Worm (Caenorhabditis elegans) whole organism, L4 larva: Measurements from ENCODE around the gene W03H9.1.

Source experiments
- D1046.2 ChIP-seq: fragments of 200-800 bp; sonication (Bioruptor generic); IDR thresholded peaks from 2 replicates; pipeline ENCODE4 v1.3.6; 2022; ENCODE audit warnings: missing genetic modification characterization, missing compliant biosample characterization
- F26F4.8 ChIP-seq: fragments of 200-800 bp; sonication (Bioruptor generic); conservative IDR thresholded peaks from 2 replicates; pipeline ENCODE4 v1.3.6; 2022; ENCODE audit warnings: missing genetic modification characterization, missing compliant biosample characterization
- F49E8.2 ChIP-seq: sonication (generic microtip); optimal IDR thresholded peaks from 2 replicates; lab custom pipeline; 2016; ENCODE audit warnings: missing compliant biosample characterization, mild to moderate bottlenecking, missing genetic modification characterization, borderline replicate concordance
- T26A8.4 ChIP-seq: fragments of 200-800 bp; sonication (Bioruptor generic); IDR thresholded peaks from 2 replicates; pipeline ENCODE4 v1.3.6; 2022; ENCODE audit warnings: missing genetic modification characterization, missing compliant biosample characterization
- Y5F2A.4 ChIP-seq: fragments of 200-800 bp; sonication (Bioruptor generic); optimal IDR thresholded peaks from 2 replicates; lab custom pipeline; 2018; ENCODE audit warnings: mild to moderate bottlenecking, missing genetic modification characterization, missing compliant biosample characterization
- ZK546.5 ChIP-seq, 2 experiments: sonication (generic microtip); optimal IDR thresholded peaks; 2 replicates each; lab custom pipeline; 2017; ENCODE audit warnings: missing biosample characterization in 2 of 2, missing genetic modification characterization in 2 of 2
- aha-1 ChIP-seq: fragments of 150-350 bp; peaks from one replicate; lab custom pipeline; 2014; ENCODE audit warnings: missing biosample characterization, missing genetic modification characterization
- aly-2 ChIP-seq: sonication (generic microtip); optimal IDR thresholded peaks from 2 replicates; lab custom pipeline; 2018; ENCODE audit warnings: missing biosample characterization, missing genetic modification characterization
- ama-1 ChIP-seq: fragments of 150-350 bp; optimal IDR thresholded peaks from 2 replicates; lab custom pipeline; 2014; ENCODE audit warnings: inconsistent platforms, mixed read lengths
- arid-1 ChIP-seq: fragments of 200-800 bp; sonication (Bioruptor generic); conservative IDR thresholded peaks from 2 replicates; pipeline ENCODE4 v1.3.6; 2022; ENCODE audit warnings: missing genetic modification reagents, missing genetic modification characterization, missing compliant biosample characterization
- ceh-32 ChIP-seq: sonication (generic microtip); optimal IDR thresholded peaks from 2 replicates; lab custom pipeline; 2016; ENCODE audit warnings: mild to moderate bottlenecking, missing genetic modification characterization, missing compliant biosample characterization; ENCODE audit not compliant: poor library complexity
- ctbp-1 ChIP-seq: fragments of 200-800 bp; sonication (Bioruptor generic); IDR thresholded peaks from 2 replicates; pipeline ENCODE4 v1.3.6; 2022; ENCODE audit warnings: missing genetic modification reagents, missing genetic modification characterization, missing compliant biosample characterization
- daf-16 ChIP-seq, 3 experiments: sonication (generic microtip); optimal IDR thresholded peaks; 2 replicates each; lab custom pipeline; 2016 to 2017; ENCODE audit warnings: missing genetic modification characterization in 3 of 3, missing genetic modification reagents in 3 of 3, mild to moderate bottlenecking in 2 of 3, missing compliant biosample characterization in 2 of 3, missing biosample characterization in 1 of 3, moderate library complexity in 1 of 3
- daf-19 ChIP-seq: fragments of 200-800 bp; sonication (Bioruptor generic); conservative IDR thresholded peaks from 2 replicates; pipeline ENCODE4 v1.3.6; 2022; ENCODE audit warnings: missing genetic modification characterization, missing compliant biosample characterization
- dmd-6 ChIP-seq: fragments of 200-800 bp; sonication (Bioruptor generic); IDR thresholded peaks from 2 replicates; pipeline ENCODE4 v1.3.6; 2022; ENCODE audit warnings: missing genetic modification reagents, missing genetic modification characterization, missing compliant biosample characterization
- egl-27 ChIP-seq: sonication (generic microtip); optimal IDR thresholded peaks from 3 replicates; lab custom pipeline; 2017; ENCODE audit warnings: missing biosample characterization, missing genetic modification reagents, missing genetic modification characterization
- fkh-10 ChIP-seq: fragments of 150-350 bp; optimal IDR thresholded peaks from 2 replicates; lab custom pipeline; 2014; ENCODE audit warnings: missing biosample characterization, missing genetic modification reagents, missing genetic modification characterization
- hif-1 ChIP-seq, 2 experiments: sonication (generic microtip); optimal IDR thresholded peaks; 2 replicates each; lab custom pipeline; 2016 to 2017; ENCODE audit warnings: missing compliant biosample characterization in 2 of 2, missing genetic modification characterization in 2 of 2, missing genetic modification reagents in 2 of 2, missing genotype in 2 of 2, mild to moderate bottlenecking in 1 of 2
- lin-1 ChIP-seq: fragments of 200-800 bp; sonication (Bioruptor generic); IDR thresholded peaks from 2 replicates; pipeline ENCODE4 v1.3.6; 2022; ENCODE audit warnings: missing genetic modification reagents, missing genetic modification characterization, missing compliant biosample characterization
- lin-13 ChIP-seq: fragments of 150-350 bp; optimal IDR thresholded peaks from 2 replicates; lab custom pipeline; 2014; ENCODE audit warnings: missing biosample characterization, missing genetic modification reagents, missing genetic modification characterization
- lin-29 ChIP-seq: fragments of 200-800 bp; sonication (Bioruptor generic); IDR thresholded peaks from 2 replicates; pipeline ENCODE4 v1.3.6; 2022; ENCODE audit warnings: missing genetic modification reagents, missing genetic modification characterization, missing compliant biosample characterization
- lin-38 ChIP-seq: fragments of 200-800 bp; sonication (Bioruptor generic); IDR thresholded peaks from 2 replicates; pipeline ENCODE4 v1.3.6; 2022; ENCODE audit warnings: missing genetic modification reagents, missing genetic modification characterization, missing compliant biosample characterization
- lsy-2 ChIP-seq, 2 experiments: fragments of 150-350 bp in 1 of 2; sonication (generic microtip) in 1 of 2; optimal IDR thresholded peaks; 2 replicates each; lab custom pipeline; 2014 to 2017; ENCODE audit warnings: missing biosample characterization in 2 of 2, missing genetic modification characterization in 2 of 2
- mep-1 ChIP-seq: fragments of 150-350 bp; sonication (generic microtip); optimal IDR thresholded peaks from 3 replicates; lab custom pipeline; 2014; ENCODE audit warnings: missing biosample characterization, missing genetic modification characterization
- nhr-10 ChIP-seq: fragments of 150-350 bp; optimal IDR thresholded peaks from 2 replicates; lab custom pipeline; 2014; ENCODE audit warnings: missing biosample characterization, missing genetic modification characterization
- nhr-102 ChIP-seq: sonication (generic microtip); optimal IDR thresholded peaks from 2 replicates; lab custom pipeline; 2016; ENCODE audit warnings: mild to moderate bottlenecking, missing genetic modification characterization, moderate library complexity, missing compliant biosample characterization
- nhr-11 ChIP-seq: fragments of 150-350 bp; optimal IDR thresholded peaks from 2 replicates; lab custom pipeline; 2014; ENCODE audit warnings: missing biosample characterization, missing genetic modification characterization
- nhr-111 ChIP-seq: fragments of 200-800 bp; sonication (Bioruptor generic); optimal IDR thresholded peaks from 2 replicates; lab custom pipeline; 2018; ENCODE audit warnings: mild to moderate bottlenecking, missing genetic modification characterization, missing compliant biosample characterization
- nhr-237 ChIP-seq: sonication (generic microtip); optimal IDR thresholded peaks from 2 replicates; lab custom pipeline; 2017; ENCODE audit warnings: missing biosample characterization, missing genetic modification characterization
- nhr-41 ChIP-seq: fragments of 200-800 bp; sonication (Bioruptor generic); IDR thresholded peaks from 2 replicates; pipeline ENCODE4 v1.3.6; 2022; ENCODE audit warnings: missing genetic modification reagents, missing genetic modification characterization, missing compliant biosample characterization
- nhr-42 ChIP-seq: fragments of 200-800 bp; sonication (Bioruptor generic); IDR thresholded peaks from 2 replicates; pipeline ENCODE4 v1.3.6; 2022; ENCODE audit warnings: missing genetic modification characterization, missing compliant biosample characterization
- nhr-77 ChIP-seq: fragments of 150-350 bp; optimal IDR thresholded peaks from 2 replicates; lab custom pipeline; 2014; ENCODE audit warnings: missing biosample characterization, missing genetic modification characterization
- pha-4 ChIP-seq, 2 experiments: fragments of 150-350 bp in 1 of 2; fragments of 200-800 bp in 1 of 2; sonication (Bioruptor generic) in 1 of 2; IDR thresholded peaks in 1 of 2; optimal IDR thresholded peaks in 1 of 2; 2 replicates each; pipeline versions ENCODE4 v1.3.6 to Lab custom; 2014 to 2022; ENCODE audit warnings: missing genetic modification characterization in 2 of 2, missing genetic modification reagents in 2 of 2, missing biosample characterization in 1 of 2, missing compliant biosample characterization in 1 of 2
- saeg-2 ChIP-seq: fragments of 200-800 bp; sonication (Bioruptor generic); IDR thresholded peaks from 2 replicates; pipeline ENCODE4 v1.3.6; 2022; ENCODE audit warnings: missing genetic modification reagents, missing genetic modification characterization, missing compliant biosample characterization
- sdz-12 ChIP-seq: fragments of 200-800 bp; sonication (Bioruptor generic); optimal IDR thresholded peaks from 2 replicates; lab custom pipeline; 2018; ENCODE audit warnings: mild to moderate bottlenecking, missing genetic modification characterization, missing compliant biosample characterization
- set-16 ChIP-seq: fragments of 200-800 bp; sonication (Bioruptor generic); IDR thresholded peaks from 2 replicates; pipeline ENCODE4 v1.3.6; 2022; ENCODE audit warnings: missing genetic modification reagents, missing genetic modification characterization, missing compliant biosample characterization
- snpc-1.2 ChIP-seq: fragments of 200-800 bp; sonication (Bioruptor generic); IDR thresholded peaks from 2 replicates; pipeline ENCODE4 v1.3.6; 2022; ENCODE audit warnings: missing genetic modification reagents, missing genetic modification characterization, missing compliant biosample characterization
- spr-1 ChIP-seq: sonication (generic microtip); optimal IDR thresholded peaks from 2 replicates; lab custom pipeline; 2016; ENCODE audit warnings: mild to moderate bottlenecking, missing genetic modification characterization, missing compliant biosample characterization
- spr-3 ChIP-seq: fragments of 200-800 bp; sonication (Bioruptor generic); optimal IDR thresholded peaks from 2 replicates; lab custom pipeline; 2018; ENCODE audit warnings: mild to moderate bottlenecking, missing genetic modification characterization, missing compliant biosample characterization
- tag-97 ChIP-seq: fragments of 200-800 bp; sonication (Bioruptor generic); IDR thresholded peaks from 2 replicates; pipeline ENCODE4 v1.3.6; 2022; ENCODE audit warnings: missing genetic modification characterization, missing compliant biosample characterization
- unc-130 ChIP-seq: sonication (generic microtip); optimal IDR thresholded peaks from 2 replicates; lab custom pipeline; 2016; ENCODE audit warnings: missing genetic modification reagents, missing genetic modification characterization, missing compliant biosample characterization
- unc-39 ChIP-seq: sonication (generic microtip); optimal IDR thresholded peaks from 2 replicates; lab custom pipeline; 2017; ENCODE audit warnings: missing biosample characterization, missing genetic modification characterization
- zfp-2 ChIP-seq: sonication (generic microtip); optimal IDR thresholded peaks from 2 replicates; lab custom pipeline; 2016; ENCODE audit warnings: mild to moderate bottlenecking, missing genetic modification characterization, missing compliant biosample characterization
- zip-11 ChIP-seq: fragments of 200-800 bp; sonication (Bioruptor generic); IDR thresholded peaks from 2 replicates; pipeline ENCODE4 v1.3.6; 2022; ENCODE audit warnings: missing genetic modification characterization, missing compliant biosample characterization
- ztf-11 ChIP-seq: fragments of 150-350 bp; optimal IDR thresholded peaks from 2 replicates; lab custom pipeline; 2014; ENCODE audit warnings: missing biosample characterization, missing genetic modification characterization

Gene W03H9.1

DNA sequence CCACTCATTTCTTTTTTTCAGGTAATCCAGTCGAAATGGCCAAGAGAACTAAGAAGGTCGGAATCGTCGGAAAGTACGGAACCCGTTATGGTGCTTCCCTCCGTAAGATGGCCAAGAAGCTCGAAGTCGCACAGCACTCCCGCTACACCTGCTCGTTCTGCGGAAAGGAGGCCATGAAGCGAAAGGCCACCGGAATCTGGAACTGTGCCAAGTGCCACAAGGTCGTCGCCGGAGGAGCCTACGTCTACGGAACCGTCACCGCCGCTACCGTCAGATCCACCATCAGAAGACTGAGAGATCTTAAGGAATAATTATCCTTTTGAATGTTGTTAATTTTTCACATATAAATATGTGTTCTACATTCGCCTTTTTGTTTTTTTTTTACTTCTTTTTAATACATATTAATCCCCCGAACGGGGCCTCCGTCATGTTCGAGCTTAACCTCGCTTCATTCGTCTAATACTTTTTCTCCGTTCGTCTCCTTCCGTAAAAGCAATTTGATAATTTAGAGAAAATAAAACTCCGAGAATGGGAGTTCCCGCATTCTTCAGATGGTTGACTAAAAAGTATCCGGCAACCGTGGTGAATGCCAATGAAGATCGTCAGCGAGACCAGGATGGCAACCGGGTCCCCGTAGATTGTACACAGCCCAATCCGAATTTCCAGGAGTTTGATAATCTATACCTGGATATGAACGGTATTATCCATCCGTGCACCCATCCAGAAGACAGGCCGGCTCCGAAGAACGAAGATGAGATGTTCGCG lies 5.5 kb upstream of the W03H9.1 start, which contains the start of the genes rpl-43 and xrn-2 (continued):
- TF ChIP-seq pha-4 (GFP tag; IDR thresholded peaks at IDR 0.05; lab: Robert Waterston, UW) = peak; percentile 52; the same call in 1 of the 2 replicates
- no peak for TF ChIP-seq pha-4 (tag; optimal IDR thresholded peaks at IDR 0.05; lab: Kevin White, UChicago)
- TF ChIP-seq lsy-2 (tag; optimal IDR thresholded peaks at IDR 0.05; lab: Kevin White, UChicago) = no peak
- TF ChIP-seq Y5F2A.4 = peak; percentile 78
- peak; percentile 9 for TF ChIP-seq spr-1 (tag; lab: Kevin White, UChicago)
- TF ChIP-seq F26F4.8 (GFP tag; lab: Robert Waterston, UW) = 0 out of 2 replicates have a peak, but pooled peaks have one; percentile 5
- TF ChIP-seq ama-1 (lab: Kevin White, UChicago) = peak; percentile 65
- no peak for TF ChIP-seq daf-16 (GFP tag; optimal IDR thresholded peaks at IDR 0.05; lab: Kevin White, UChicago)
- no peak for TF ChIP-seq daf-16 (tag; optimal IDR thresholded peaks at IDR 0.05; lab: Kevin White, UChicago)
- 0 out of 2 replicates have a peak, but pooled peaks have one; percentile 39 for TF ChIP-seq arid-1 (GFP tag; lab: Robert Waterston, UW)
- TF ChIP-seq unc-130 (GFP tag; lab: Kevin White, UChicago) = peak; percentile 54
- TF ChIP-seq lin-38 = peak; percentile 86
- peak; percentile 37 for TF ChIP-seq spr-3 (GFP tag; lab: Kevin White, UChicago)
- TF ChIP-seq set-16 (GFP tag; lab: Robert Waterston, UW) = peak; percentile 77
- peak; percentile 72; the same call in 1 of the 2 replicates for TF ChIP-seq lin-1
- 0 out of 2 replicates have a peak, but pooled peaks have one; percentile 60 for TF ChIP-seq D1046.2 (GFP tag; lab: Robert Waterston, UW)
- TF ChIP-seq ctbp-1 (GFP tag; lab: Robert Waterston, UW) = peak; percentile 50; the same call in 1 of the 2 replicates
- TF ChIP-seq F49E8.2 (tag; lab: Kevin White, UChicago) = peak; percentile 86

DNA sequence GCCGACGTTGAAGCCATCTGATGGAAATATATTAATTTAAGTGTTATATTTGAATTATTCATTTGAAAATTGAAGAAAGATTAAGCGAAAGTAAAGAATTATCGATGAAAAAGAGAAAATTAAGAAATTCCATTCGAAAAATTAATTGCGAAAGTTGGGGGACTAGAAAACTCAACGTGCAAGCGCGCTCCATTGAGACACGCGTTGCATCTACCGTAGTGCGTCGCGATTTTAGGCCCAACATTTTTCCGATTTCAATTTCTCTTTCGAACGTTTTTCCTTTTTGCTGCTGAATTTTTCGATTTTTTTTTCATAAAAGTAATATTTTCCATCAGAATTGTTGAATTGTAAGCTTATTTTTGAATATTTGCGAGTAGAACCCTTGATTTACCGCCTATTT lies 4.4 kb upstream of the W03H9.1 start, which contains the start of gene Y48B6A.1:
Y48B6A.1 (minus strand) TSS at position 17 of the 400 bp plus-strand sequence.
- TF ChIP-seq ztf-11 (no peak), zip-11 (GFP tag; lab: Robert Waterston, UW) (no peak), daf-19 (GFP tag; lab: Robert Waterston, UW) (no peak), egl-27 (tag; lab: Kevin White, UChicago) (no peak), unc-39 (no peak), aha-1 (tag; lab: Kevin White, UChicago) (peak; percentile 98), dmd-6 (peak; percentile 84), T26A8.4 (GFP tag; lab: Robert Waterston, UW) (peak; percentile 79), unc-130 (GFP tag; lab: Kevin White, UChicago) (peak; percentile 97), saeg-2 (GFP tag; lab: Robert Waterston, UW) (0 out of 2 replicates have a peak, but pooled peaks have one; percentile 35), lin-1 (no peak), fkh-10 (peak; percentile 86), nhr-77 (tag; lab: Kevin White, UChicago) (peak; percentile 99), nhr-102 (tag; lab: Kevin White, UChicago) (peak; percentile 81), pha-4 (GFP tag; IDR thresholded peaks at IDR 0.05; lab: Robert Waterston, UW) (peak; percentile 76; the same call in 1 of the 2 replicates), pha-4 (tag; optimal IDR thresholded peaks at IDR 0.05; lab: Kevin White, UChicago) (peak; percentile 99), snpc-1.2 (GFP tag; lab: Robert Waterston, UW) (no peak), nhr-11 (peak; percentile 92), set-16 (GFP tag; lab: Robert Waterston, UW) (no peak), tag-97 (GFP tag; lab: Robert Waterston, UW) (peak; percentile 62; the same call in 1 of the 2 replicates), ama-1 (lab: Kevin White, UChicago) (peak; percentile 73), Y5F2A.4 (no peak), nhr-237 (no peak), sdz-12 (GFP tag; lab: Kevin White, UChicago) (peak; percentile 54), nhr-41 (GFP tag; lab: Robert Waterston, UW) (no peak), hif-1 (tag; optimal IDR thresholded peaks at IDR 0.05; lab: Kevin White, UChicago) (peak in 1 of 2 experiments; percentile 93), ZK546.5 (tag; optimal IDR thresholded peaks at IDR 0.05; lab: Kevin White, UChicago) (peak in 1 of 2 experiments; percentile 69), lin-13 (GFP tag; lab: Kevin White, UChicago) (peak; percentile 96), lin-29 (GFP tag; lab: Robert Waterston, UW) (no peak), nhr-10 (tag; lab: Kevin White, UChicago) (peak; percentile 0), mep-1 (peak; percentile 94), ceh-32 (tag; lab: Kevin White, UChicago) (no peak), zfp-2 (tag; lab: Kevin White, UChicago) (peak; percentile 49), aly-2 (tag; lab: Kevin White, UChicago) (no peak), ctbp-1 (GFP tag; lab: Robert Waterston, UW) (peak; percentile 63; the same call in 1 of the 2 replicates), nhr-111 (GFP tag; lab: Kevin White, UChicago) (no peak), nhr-42 (peak; percentile 95)
